Worm (Caenorhabditis elegans): ENCODE measurements around the gene acbp-6.

DNA sequence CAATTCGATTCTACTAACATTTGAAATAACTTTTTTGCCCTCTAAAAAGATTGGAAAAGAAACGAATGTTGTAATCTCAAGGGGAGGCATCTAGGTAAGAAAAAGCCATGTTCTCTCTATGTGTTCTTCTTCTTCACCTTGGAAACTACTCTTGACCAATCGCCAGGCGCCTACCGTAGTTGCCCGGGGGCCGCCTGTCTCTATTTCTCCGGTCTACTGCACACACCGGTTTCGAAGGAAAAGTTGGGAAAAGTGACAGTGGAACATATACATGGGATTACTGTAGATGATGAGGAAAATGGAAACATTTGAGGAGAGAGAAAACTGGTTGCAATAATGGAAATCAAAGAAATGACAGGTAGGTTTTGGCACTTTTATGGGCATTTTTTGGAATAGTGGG, 47.0 kb downstream of the acbp-6 start:
- TF ChIP-seq flt-1 (GFP tag; IDR thresholded peaks at IDR 0.05) (no peak), ref-1 (GFP tag; conservative IDR thresholded peaks at IDR 0.05) (no peak), med-1 (GFP tag; optimal IDR thresholded peaks at IDR 0.05; ENCODE audit: insufficient read depth) (no peak), klf-2 (GFP tag; conservative IDR thresholded peaks at IDR 0.05) (no peak), ztf-29 (GFP tag; IDR thresholded peaks at IDR 0.05) (no peak)
